Worm (Caenorhabditis elegans) whole organism, midembryonic: ENCODE measurements around the gene F47F2.1.

Source experiments
- T22C8.4 ChIP-seq: fragments of 200-800 bp; sonication (Bioruptor generic); IDR thresholded peaks from 2 replicates; pipeline ENCODE4 v1.3.6; 2022; ENCODE audit warnings: missing genetic modification characterization, missing compliant biosample characterization
- cog-1 ChIP-seq: sonication (generic microtip); optimal IDR thresholded peaks from 2 replicates; lab custom pipeline; 2016; ENCODE audit warnings: missing genetic modification characterization, missing compliant biosample characterization
- flt-1 ChIP-seq: fragments of 200-800 bp; sonication (Bioruptor generic); IDR thresholded peaks from 2 replicates; pipeline ENCODE4 v1.3.6; 2022; ENCODE audit warnings: missing genetic modification characterization, missing compliant biosample characterization
- klf-2 ChIP-seq: fragments of 200-800 bp; sonication (Bioruptor generic); conservative IDR thresholded peaks from 2 replicates; pipeline ENCODE4 v1.3.6; 2022; ENCODE audit warnings: missing genetic modification reagents, missing genetic modification characterization, missing compliant biosample characterization
- med-1 ChIP-seq: sonication (generic microtip); optimal IDR thresholded peaks from 2 replicates; lab custom pipeline; 2017; ENCODE audit warnings: missing genetic modification characterization, mild to moderate bottlenecking, missing compliant biosample characterization, antibody characterized with exemption, missing genetic modification reagents; ENCODE audit not compliant: insufficient read depth
- ref-1 ChIP-seq: fragments of 200-800 bp; sonication (Bioruptor generic); conservative IDR thresholded peaks from 2 replicates; pipeline ENCODE4 v1.3.6; 2022; ENCODE audit warnings: missing genetic modification reagents, missing genetic modification characterization, missing compliant biosample characterization
- tab-1 ChIP-seq: fragments of 200-800 bp; sonication (Bioruptor generic); IDR thresholded peaks from 2 replicates; pipeline ENCODE4 v1.3.6; 2022; ENCODE audit warnings: missing genetic modification characterization, missing compliant biosample characterization
- ztf-23 ChIP-seq: fragments of 200-800 bp; sonication (Bioruptor generic); IDR thresholded peaks from 2 replicates; pipeline ENCODE4 v1.3.6; 2022; ENCODE audit warnings: missing genetic modification reagents, missing genetic modification characterization, missing compliant biosample characterization
- ztf-29 ChIP-seq: fragments of 200-800 bp; sonication (Bioruptor generic); IDR thresholded peaks from 2 replicates; pipeline ENCODE4 v1.3.6; 2022; ENCODE audit warnings: missing genetic modification reagents, missing genetic modification characterization, missing compliant biosample characterization

The F47F2.1 gene

DNA sequence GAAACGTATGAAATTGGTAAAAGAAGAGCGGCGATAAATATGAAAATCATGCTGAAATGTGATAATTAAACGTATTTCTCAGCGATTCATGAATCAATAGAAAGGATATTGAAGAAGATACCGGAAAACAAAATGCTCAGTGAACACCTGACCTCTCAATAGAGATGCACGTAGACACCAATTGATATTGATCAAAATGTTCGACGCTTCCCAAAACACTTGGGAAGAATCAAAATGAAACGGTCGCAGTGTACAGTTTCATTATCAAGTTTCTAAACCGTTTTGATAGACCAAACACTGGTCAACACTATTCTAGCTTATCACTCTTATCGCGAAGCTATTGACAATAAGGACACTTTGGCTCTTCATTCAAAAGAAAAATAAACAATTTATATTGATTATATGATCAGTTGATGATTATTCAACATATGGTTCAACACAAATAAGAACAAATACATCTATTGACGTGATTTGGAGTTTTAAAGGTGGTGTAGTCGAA is 35.9 kb upstream of the F47F2.1 start, which contains the start of gene ttr-48:
TSS of gene ttr-48 (minus strand) at position 51 of the 499 bp plus-strand sequence.
- TF ChIP-seq ztf-29 (GFP tag; lab: Robert Waterston, UW), result no peak
- no peak for TF ChIP-seq cog-1
- TF ChIP-seq T22C8.4 (GFP tag; lab: Robert Waterston, UW), result no peak
- no peak for TF ChIP-seq tab-1

DNA sequence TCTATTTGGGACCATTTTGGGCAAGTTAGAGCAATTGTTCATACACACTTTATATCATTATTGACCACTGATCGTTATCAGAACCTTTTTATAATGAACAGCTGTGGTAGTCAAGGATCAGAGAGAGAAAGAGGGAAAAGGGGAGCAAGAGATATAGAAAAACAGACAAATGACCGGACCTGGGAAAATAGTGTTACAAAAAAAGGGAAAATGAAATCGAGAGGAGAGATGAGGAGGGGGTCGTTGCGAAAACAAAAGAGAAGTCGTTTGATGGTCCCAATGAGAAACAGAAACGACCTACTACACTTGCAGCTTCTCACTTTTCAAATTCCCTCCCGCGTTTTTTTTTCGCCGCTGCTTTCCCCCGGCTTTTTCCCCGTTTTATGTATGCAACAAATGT is 24.4 kb upstream of the F47F2.1 start:
- TF ChIP-seq ref-1 (no peak), T22C8.4 (GFP tag; lab: Robert Waterston, UW) (no peak), tab-1 (no peak), med-1 (GFP tag; lab: Kevin White, UChicago) (no peak), ztf-29 (GFP tag; lab: Robert Waterston, UW) (no peak), ztf-23 (GFP tag; lab: Robert Waterston, UW) (no peak), cog-1 (no peak), flt-1 (no peak), klf-2 (no peak)

DNA sequence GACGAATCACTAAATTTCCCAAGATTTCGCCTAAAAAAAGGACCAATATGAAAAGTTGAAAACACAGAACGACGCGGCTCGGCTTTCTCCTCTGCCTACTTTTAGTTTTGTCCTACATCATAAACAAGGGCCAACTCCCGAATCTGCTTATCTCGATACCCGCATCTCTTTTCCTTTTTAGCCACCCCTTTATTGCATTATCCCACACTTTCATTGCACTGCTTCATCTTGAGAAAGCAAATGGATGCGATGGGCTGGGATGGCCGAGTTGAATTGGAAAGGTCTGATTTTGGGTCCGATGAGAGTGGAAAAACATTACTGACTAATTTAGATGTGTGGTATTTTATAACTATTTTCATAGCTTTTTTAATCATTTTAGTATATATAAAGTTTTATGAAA is 22.6 kb upstream of the F47F2.1 start:
- TF ChIP-seq tab-1 (no peak), flt-1 (no peak), T22C8.4 (GFP tag; lab: Robert Waterston, UW) (no peak), med-1 (GFP tag; lab: Kevin White, UChicago) (no peak), cog-1 (no peak), ref-1 (no peak), klf-2 (no peak), ztf-29 (GFP tag; lab: Robert Waterston, UW) (no peak), ztf-23 (GFP tag; lab: Robert Waterston, UW) (no peak)

DNA sequence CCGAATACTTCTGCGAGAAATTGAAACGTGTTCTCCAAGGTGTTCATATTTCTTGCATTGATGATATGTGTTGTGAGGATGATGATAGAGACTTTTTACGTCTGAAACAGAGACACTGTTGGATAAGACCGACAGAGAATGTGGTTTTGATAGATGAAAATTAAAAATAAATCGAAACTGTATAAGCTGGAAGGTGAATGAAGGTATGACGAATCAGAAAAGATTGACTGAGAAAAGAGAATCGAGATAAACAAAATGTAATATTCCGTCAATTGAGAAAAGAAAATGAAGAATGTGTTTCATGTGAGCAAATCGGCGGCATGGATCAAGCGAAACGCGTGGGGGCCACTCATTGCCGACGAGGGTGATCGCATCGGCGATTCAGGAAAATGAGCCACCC is 20.6 kb upstream of the F47F2.1 start, which contains the start of gene ceh-18:
TSS of gene ceh-18 (minus strand) at position 101 of the 400 bp plus-strand sequence.
- TF ChIP-seq flt-1, result no peak
- no peak for TF ChIP-seq cog-1
- no peak for TF ChIP-seq ref-1
- TF ChIP-seq ztf-29 (GFP tag; lab: Robert Waterston, UW), result no peak

DNA sequence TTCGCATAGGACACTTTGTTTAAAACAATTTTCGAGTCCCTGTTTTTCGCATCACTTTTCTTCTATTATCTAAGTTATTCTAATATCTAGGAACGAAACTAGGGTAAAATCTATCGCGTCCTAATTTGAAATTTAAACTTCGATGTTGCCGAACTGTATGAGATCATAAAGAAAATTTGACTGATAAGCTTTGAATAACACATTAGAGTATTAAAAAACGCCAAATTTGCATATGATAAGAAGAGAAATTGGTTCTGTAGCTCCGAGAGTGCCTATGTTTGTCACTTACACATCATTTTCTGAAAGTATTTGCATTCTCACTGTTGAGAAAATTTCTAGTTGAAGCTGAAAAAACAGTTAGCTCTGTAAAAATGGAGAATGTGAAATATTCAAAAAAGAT is 20.0 kb upstream of the F47F2.1 start:
- no peak for TF ChIP-seq med-1 (GFP tag; lab: Kevin White, UChicago)
- TF ChIP-seq ztf-29 (GFP tag; lab: Robert Waterston, UW), result no peak
- TF ChIP-seq cog-1, result no peak
- TF ChIP-seq ref-1, result no peak
- no peak for TF ChIP-seq T22C8.4 (GFP tag; lab: Robert Waterston, UW)
- no peak for TF ChIP-seq tab-1
- TF ChIP-seq ztf-23 (GFP tag; lab: Robert Waterston, UW), result no peak
- TF ChIP-seq flt-1, result no peak
- no peak for TF ChIP-seq klf-2

DNA sequence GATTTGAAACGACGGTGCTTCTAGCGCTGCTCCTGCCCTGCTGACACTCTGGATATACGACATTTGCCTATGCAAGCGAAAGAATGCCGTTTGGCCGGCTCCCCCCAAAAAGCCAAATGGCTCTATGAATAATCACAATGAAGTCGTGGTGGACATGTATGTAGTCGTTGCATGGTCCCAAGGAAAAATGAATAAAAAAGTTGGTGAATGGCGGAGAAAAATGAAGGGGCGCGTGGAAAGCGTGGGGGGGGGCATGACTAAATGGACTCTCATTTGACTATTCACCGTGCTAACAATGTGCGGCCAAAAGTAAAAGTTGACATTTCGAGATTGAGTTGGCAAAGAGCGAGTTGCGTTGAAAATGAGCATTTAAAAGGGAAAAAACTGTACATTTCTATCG is 18.9 kb upstream of the F47F2.1 start:
- TF ChIP-seq flt-1 (no peak), klf-2 (no peak), ztf-29 (GFP tag; lab: Robert Waterston, UW) (no peak), ref-1 (no peak), ztf-23 (GFP tag; lab: Robert Waterston, UW) (no peak), tab-1 (no peak), T22C8.4 (GFP tag; lab: Robert Waterston, UW) (no peak), cog-1 (no peak), med-1 (GFP tag; lab: Kevin White, UChicago) (no peak)

DNA sequence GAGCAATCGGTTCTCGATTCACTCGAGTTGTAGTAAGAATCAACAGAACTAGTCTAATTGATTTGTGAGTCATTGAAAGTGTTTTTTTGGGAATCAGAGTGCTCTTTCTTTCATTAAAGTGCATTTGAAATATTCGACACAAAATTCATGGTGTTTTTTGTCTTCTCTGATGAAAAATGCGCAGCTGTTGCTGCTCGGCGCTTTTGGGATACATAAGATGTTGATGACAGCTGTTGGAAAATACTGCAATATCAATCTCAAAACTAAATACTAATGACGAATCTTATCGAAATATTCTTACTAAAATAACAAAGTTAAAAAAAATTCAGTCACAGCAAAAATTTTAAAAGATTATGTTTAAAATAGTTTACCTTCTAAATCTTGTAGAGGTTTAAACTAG is 17.0 kb upstream of the F47F2.1 start:
- TF ChIP-seq flt-1, result no peak
- no peak for TF ChIP-seq klf-2
- no peak for TF ChIP-seq ztf-29 (GFP tag; lab: Robert Waterston, UW)
- no peak for TF ChIP-seq tab-1
- TF ChIP-seq med-1 (GFP tag; lab: Kevin White, UChicago), result no peak
- TF ChIP-seq ref-1, result no peak
- TF ChIP-seq cog-1, result no peak
- no peak for TF ChIP-seq T22C8.4 (GFP tag; lab: Robert Waterston, UW)
- TF ChIP-seq ztf-23 (GFP tag; lab: Robert Waterston, UW), result no peak

DNA sequence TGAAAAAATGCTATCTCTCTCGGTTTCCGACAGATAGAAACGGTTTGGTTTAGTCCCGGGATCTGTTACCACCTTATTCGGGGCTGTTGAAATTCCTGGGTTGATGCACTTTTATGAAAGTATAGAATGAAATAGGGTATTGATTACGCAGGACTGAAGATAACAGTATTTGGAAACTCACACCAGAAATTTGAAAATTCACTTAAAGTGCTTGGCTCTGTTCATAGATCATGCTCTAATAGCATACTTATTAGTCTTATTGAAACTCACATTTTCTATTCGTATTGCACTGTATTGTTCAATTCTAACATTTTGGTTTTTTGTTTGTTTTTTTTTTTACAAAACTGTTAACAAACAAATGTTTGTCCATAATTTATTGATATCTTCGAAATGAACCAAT is 12.1 kb upstream of the F47F2.1 start:
- TF ChIP-seq ztf-29 (GFP tag; lab: Robert Waterston, UW), result no peak
- TF ChIP-seq ref-1, result no peak
- no peak for TF ChIP-seq ztf-23 (GFP tag; lab: Robert Waterston, UW)
- no peak for TF ChIP-seq klf-2
- no peak for TF ChIP-seq T22C8.4 (GFP tag; lab: Robert Waterston, UW)
- TF ChIP-seq med-1 (GFP tag; lab: Kevin White, UChicago), result no peak
- TF ChIP-seq flt-1, result no peak
- no peak for TF ChIP-seq cog-1
- TF ChIP-seq tab-1, result no peak

DNA sequence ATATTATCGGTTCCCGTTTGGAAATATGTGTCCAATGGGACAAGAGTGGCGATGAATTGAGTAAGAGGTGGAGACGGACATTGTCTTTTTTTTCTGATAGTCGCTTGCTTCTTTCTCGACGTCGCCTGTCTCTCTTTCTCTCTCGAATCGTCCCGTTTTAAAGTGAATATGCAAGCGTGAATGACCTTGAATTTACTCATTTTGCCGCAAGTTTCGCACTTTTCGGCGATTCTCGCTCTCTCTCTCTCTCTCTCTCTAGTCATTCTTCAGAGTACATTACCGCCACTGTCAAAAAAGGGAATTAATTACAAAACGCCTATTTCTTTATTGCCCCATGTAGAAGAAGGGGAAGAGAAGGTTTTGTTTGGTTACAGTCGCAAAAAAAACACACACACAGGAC is 10.6 kb upstream of the F47F2.1 start:
- TF ChIP-seq ref-1, result no peak
- no peak for TF ChIP-seq cog-1
- no peak for TF ChIP-seq ztf-29 (GFP tag; lab: Robert Waterston, UW)
- no peak for TF ChIP-seq ztf-23 (GFP tag; lab: Robert Waterston, UW)
- no peak for TF ChIP-seq T22C8.4 (GFP tag; lab: Robert Waterston, UW)
- TF ChIP-seq klf-2, result no peak
- TF ChIP-seq flt-1, result no peak
- TF ChIP-seq tab-1, result no peak
- no peak for TF ChIP-seq med-1 (GFP tag; lab: Kevin White, UChicago)

DNA sequence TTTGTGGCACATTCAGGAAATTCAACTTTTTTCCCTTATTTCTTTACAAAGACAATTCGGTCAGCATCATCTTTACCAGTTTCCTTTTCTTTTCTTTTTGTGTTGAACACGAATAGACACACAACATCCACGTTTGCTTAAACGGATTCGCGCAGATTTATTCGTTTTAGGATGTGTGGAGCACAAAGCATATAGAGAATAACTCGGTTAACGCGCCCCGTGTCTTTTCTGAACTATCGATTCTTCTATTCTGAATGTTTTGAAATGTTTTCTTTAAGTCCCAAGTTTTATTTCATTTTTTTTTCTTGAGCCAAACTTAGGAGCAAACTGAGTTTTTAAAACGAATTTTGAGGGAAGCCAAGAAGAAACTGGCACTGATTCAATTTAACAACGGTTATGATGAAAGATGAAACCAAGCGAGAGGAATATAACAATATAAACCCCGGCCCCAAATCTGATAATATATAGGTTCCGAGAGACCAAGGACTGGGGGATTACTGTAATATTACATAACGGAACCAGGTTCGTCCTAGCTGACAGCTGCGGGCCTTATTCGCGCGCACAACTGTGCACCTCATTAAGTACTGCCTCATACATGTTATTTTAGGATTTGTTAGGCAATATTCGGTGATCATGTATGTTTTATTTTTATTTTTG is 6.6 kb upstream of the F47F2.1 start:
- no peak for TF ChIP-seq ztf-23 (GFP tag; lab: Robert Waterston, UW)
- TF ChIP-seq tab-1, result no peak
- TF ChIP-seq T22C8.4 (GFP tag; lab: Robert Waterston, UW), result no peak
- TF ChIP-seq flt-1, result no peak
- TF ChIP-seq med-1 (GFP tag; lab: Kevin White, UChicago), result no peak
- no peak for TF ChIP-seq ztf-29 (GFP tag; lab: Robert Waterston, UW)
- no peak for TF ChIP-seq cog-1
- no peak for TF ChIP-seq ref-1
- no peak for TF ChIP-seq klf-2
